Worm (Caenorhabditis elegans) whole organism, L4 larva: ENCODE results near the gene F56C4.1.

ENCODE experiments used
- attf-4 ChIP-seq: sonication (generic microtip); optimal IDR thresholded peaks from 3 replicates; lab custom pipeline; 2017; ENCODE audit warnings: missing biosample characterization, missing genetic modification characterization
- ctbp-1 ChIP-seq: fragments of 200-800 bp; sonication (Bioruptor generic); IDR thresholded peaks from 2 replicates; pipeline ENCODE4 v1.3.6; 2022; ENCODE audit warnings: missing genetic modification reagents, missing genetic modification characterization, missing compliant biosample characterization
- fkh-10 ChIP-seq: fragments of 150-350 bp; optimal IDR thresholded peaks from 2 replicates; lab custom pipeline; 2014; ENCODE audit warnings: missing biosample characterization, missing genetic modification reagents, missing genetic modification characterization
- hif-1 ChIP-seq, 2 experiments: sonication (generic microtip); optimal IDR thresholded peaks; 2 replicates each; lab custom pipeline; 2016 to 2017; ENCODE audit warnings: missing compliant biosample characterization in 2 of 2, missing genetic modification characterization in 2 of 2, missing genetic modification reagents in 2 of 2, missing genotype in 2 of 2, mild to moderate bottlenecking in 1 of 2
- mxl-2 ChIP-seq: fragments of 200-800 bp; sonication (Bioruptor generic); conservative IDR thresholded peaks from 2 replicates; pipeline ENCODE4 v1.3.6; 2022; ENCODE audit warnings: missing genetic modification reagents, missing genetic modification characterization, missing compliant biosample characterization
- nhr-11 ChIP-seq: fragments of 150-350 bp; optimal IDR thresholded peaks from 2 replicates; lab custom pipeline; 2014; ENCODE audit warnings: missing biosample characterization, missing genetic modification characterization
- pqm-1 ChIP-seq: sonication (generic microtip); optimal IDR thresholded peaks from 2 replicates; lab custom pipeline; 2017; ENCODE audit warnings: missing biosample characterization, missing genetic modification characterization
- ztf-11 ChIP-seq: fragments of 150-350 bp; optimal IDR thresholded peaks from 2 replicates; lab custom pipeline; 2014; ENCODE audit warnings: missing biosample characterization, missing genetic modification characterization

DNA sequence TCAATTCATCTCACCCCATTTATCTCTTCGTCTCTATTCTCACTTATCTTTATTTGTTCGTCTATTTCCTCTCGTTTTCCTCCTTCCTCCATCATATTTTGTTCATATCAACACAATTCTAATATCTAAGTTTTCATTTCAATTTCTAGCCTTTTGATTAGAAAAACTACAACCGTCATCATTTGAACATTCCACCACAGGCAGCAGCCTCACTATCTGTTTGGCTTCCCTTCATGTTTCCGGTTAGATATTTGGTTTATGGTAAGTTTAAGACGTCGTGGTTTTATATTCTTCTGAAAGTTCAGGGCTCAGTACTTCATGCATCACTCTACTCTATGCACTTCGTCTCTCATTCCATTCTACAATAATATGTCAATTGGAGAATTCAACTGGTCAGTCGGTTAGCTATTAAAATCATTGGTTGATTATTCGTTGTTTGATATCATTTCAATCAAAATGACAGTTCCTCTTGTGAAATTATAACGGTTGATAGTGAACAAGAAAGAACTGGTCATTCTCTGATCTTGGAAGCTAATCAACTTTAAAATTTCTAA is 20.1 kb downstream of the F56C4.1 start, which contains the start of gene K08C7.1:
- TF ChIP-seq pqm-1 (tag; lab: Kevin White, UChicago), result peak; percentile 80
- TF ChIP-seq nhr-11, result no peak
- TF ChIP-seq hif-1 (tag; optimal IDR thresholded peaks at IDR 0.05; lab: Kevin White, UChicago), result no peak
- no peak for TF ChIP-seq ctbp-1
- no peak for TF ChIP-seq fkh-10 (GFP tag; lab: Kevin White, UChicago)
- TF ChIP-seq mxl-2 (GFP tag; lab: Robert Waterston, UW), result no peak
- TF ChIP-seq ztf-11 (tag; lab: Kevin White, UChicago), result no peak
- TF ChIP-seq attf-4 (tag; lab: Kevin White, UChicago), result no peak
